Fruit fly (Drosophila melanogaster): ENCODE measurements around the gene CG14073.

CG14073 gene

DNA sequence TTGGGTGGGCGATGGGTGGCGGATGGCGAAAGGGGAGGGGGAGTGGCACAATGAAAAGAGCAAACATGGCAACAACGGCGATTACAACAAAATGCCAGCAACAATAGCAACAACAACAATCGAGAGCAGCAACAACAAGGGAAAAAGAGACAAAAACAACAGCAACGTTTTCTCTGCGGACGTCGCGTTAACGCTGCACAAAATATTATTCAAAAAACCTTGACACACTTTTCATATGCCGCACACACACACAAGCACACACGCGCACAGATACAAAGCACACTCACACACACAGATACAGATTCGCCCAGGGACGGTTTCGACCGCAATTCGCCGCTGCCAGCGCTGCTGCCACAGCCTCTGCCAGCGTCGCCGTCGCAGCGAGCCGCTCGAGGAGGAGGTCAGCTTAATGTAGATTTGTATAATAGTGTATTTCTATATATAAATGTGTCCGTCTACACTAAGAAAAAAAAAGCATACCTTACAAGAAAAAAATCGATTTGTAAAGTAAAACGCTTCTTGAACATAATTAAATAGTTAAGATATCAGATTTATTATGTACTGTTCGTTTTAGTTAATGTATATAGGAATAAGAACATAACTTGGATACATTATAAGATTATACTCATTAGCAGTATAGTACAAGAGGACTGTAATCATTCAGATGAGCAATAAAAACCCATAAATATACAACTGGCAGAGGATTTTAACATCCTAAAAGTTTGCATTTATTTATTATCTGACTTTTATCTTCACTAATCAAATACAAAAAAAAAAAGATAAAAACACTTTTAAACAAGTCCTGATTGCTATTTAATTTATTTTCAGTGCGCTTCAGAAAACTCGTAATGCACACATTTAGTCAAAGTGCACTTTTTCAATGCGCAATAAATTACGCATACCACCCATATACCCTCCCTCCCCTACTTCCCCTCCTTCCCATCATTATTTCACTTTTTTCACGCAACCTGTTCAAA, 38.5 kb downstream of the CG14073 start (continued):
- TF ChIP-seq Atf6 (GFP tag; IDR thresholded peaks at IDR 0.05) (peak; percentile 58; the same call in 1 of the 2 replicates), Gug (GFP tag; IDR thresholded peaks at IDR 0.05) (no peak), CTCF (GFP tag; optimal IDR thresholded peaks at IDR 0.05) (no peak), GATAe (GFP tag; conservative IDR thresholded peaks at IDR 0.05) (no peak), gsb-n (tag; optimal IDR thresholded peaks at IDR 0.05) (no peak), HHEX (GFP tag; optimal IDR thresholded peaks at IDR 0.05) (peak; percentile 27), shn (GFP tag; optimal IDR thresholded peaks at IDR 0.05) (no peak), Eip74EF (GFP tag; optimal IDR thresholded peaks at IDR 0.05) (peak in 1 of 2 experiments; percentile 64), Hmr (GFP tag; optimal IDR thresholded peaks at IDR 0.05) (no peak), CG8388 (GFP tag; optimal IDR thresholded peaks at IDR 0.05) (no peak), br (optimal IDR thresholded peaks at IDR 0.05) (no peak), sob (GFP tag; IDR thresholded peaks at IDR 0.05) (peak; percentile 41; the same call in 1 of the 2 replicates), CG8478 (optimal IDR thresholded peaks at IDR 0.05) (no peak), CG1647 (GFP tag; optimal IDR thresholded peaks at IDR 0.05) (no peak), da (GFP tag; optimal IDR thresholded peaks at IDR 0.05) (no peak), Blimp-1 (GFP tag; optimal IDR thresholded peaks at IDR 0.05) (no peak), pnt (GFP tag; optimal IDR thresholded peaks at IDR 0.05) (peak; percentile 6), CG5245 (GFP tag; optimal IDR thresholded peaks at IDR 0.05) (no peak), CG7839 (tag; optimal IDR thresholded peaks at IDR 0.05) (peak; percentile 78), pzg (GFP tag; optimal IDR thresholded peaks at IDR 0.05) (no peak), rib (GFP tag; IDR thresholded peaks at IDR 0.05) (no peak), CG17568 (GFP tag; optimal IDR thresholded peaks at IDR 0.05) (peak; percentile 27), Lhr (GFP tag; optimal IDR thresholded peaks at IDR 0.05) (no peak), Lim3 (GFP tag; IDR thresholded peaks at IDR 0.05) (no peak), CG8359 (GFP tag; optimal IDR thresholded peaks at IDR 0.05; ENCODE audit: borderline replicate concordance) (no peak), CG12155 (GFP tag; optimal IDR thresholded peaks at IDR 0.05) (no peak), otp (GFP tag; IDR thresholded peaks at IDR 0.05) (peak; percentile 64; the same call in 2 of the 3 replicates), CG2116 (GFP tag; optimal IDR thresholded peaks at IDR 0.05) (peak; percentile 15), sisA (GFP tag; IDR thresholded peaks at IDR 0.05) (peak; percentile 45), abd-A (tag; optimal IDR thresholded peaks at IDR 0.05) (peak; percentile 73), Asciz (GFP tag; optimal IDR thresholded peaks at IDR 0.05) (peak; percentile 43), Trl (optimal IDR thresholded peaks at IDR 0.05) (peak in 1 of 2 experiments; percentile 31), Trl (GFP tag; optimal IDR thresholded peaks at IDR 0.05) (no peak), sens (GFP tag) (peak; percentile 86), E2f2 (GFP tag; IDR thresholded peaks at IDR 0.05) (peak; percentile 33; the same call in 1 of the 2 replicates), sr (GFP tag; IDR thresholded peaks at IDR 0.05) (peak; percentile 45; the same call in 2 of the 3 replicates), CG9215 (GFP tag; IDR thresholded peaks at IDR 0.05) (no peak), CG2120 (GFP tag; optimal IDR thresholded peaks at IDR 0.05) (peak; percentile 13), Kr (GFP tag; optimal IDR thresholded peaks at IDR 0.05) (no peak), CG4328 (GFP tag; optimal IDR thresholded peaks at IDR 0.05) (no peak), CG14441 (GFP tag; IDR thresholded peaks at IDR 0.05) (peak; percentile 40), CG4404 (GFP tag; IDR thresholded peaks at IDR 0.05) (no peak), exex (tag; optimal IDR thresholded peaks at IDR 0.05) (no peak), stc (GFP tag; IDR thresholded peaks at IDR 0.05) (peak; percentile 63), tio (GFP tag; optimal IDR thresholded peaks at IDR 0.05) (peak; percentile 60), ranshi (GFP tag; IDR thresholded peaks at IDR 0.05) (no peak), z (GFP tag; IDR thresholded peaks at IDR 0.05) (no peak), grau (tag; optimal IDR thresholded peaks at IDR 0.05) (peak; percentile 61), CG7372 (GFP tag; IDR thresholded peaks at IDR 0.05) (no peak), BEAF-32 (GFP tag; optimal IDR thresholded peaks at IDR 0.05) (no peak), Atf-2 (GFP tag; optimal IDR thresholded peaks at IDR 0.05) (peak; percentile 23)

Measured in whole organism, embryonic.